Worm (Caenorhabditis elegans) whole organism, L1 larva: ENCODE results near the gene snx-13.

ENCODE experiments used
- C04F5.9 ChIP-seq: sonication (generic microtip); optimal IDR thresholded peaks from 2 replicates; lab custom pipeline; 2016; ENCODE audit warnings: missing genetic modification characterization, missing compliant biosample characterization
- alr-1 ChIP-seq: fragments of 200-800 bp; sonication (Bioruptor generic); optimal IDR thresholded peaks from 2 replicates; lab custom pipeline; 2018; ENCODE audit warnings: borderline replicate concordance, mild to moderate bottlenecking, missing genetic modification characterization, missing compliant biosample characterization
- ceh-8 ChIP-seq: fragments of 200-800 bp; sonication (Bioruptor generic); optimal IDR thresholded peaks from 2 replicates; lab custom pipeline; 2018; ENCODE audit warnings: mild to moderate bottlenecking, missing genetic modification characterization, moderate library complexity, missing compliant biosample characterization
- dpl-1 ChIP-seq, 3 experiments: fragments of 150-350 bp in 2 of 3; sonication (generic microtip) in 1 of 3; optimal IDR thresholded peaks; 2 replicates each; lab custom pipeline; 2014 to 2017; ENCODE audit warnings: missing biosample characterization in 3 of 3, missing genetic modification characterization in 3 of 3, missing genetic modification reagents in 3 of 3
- efl-1 ChIP-seq, 4 experiments: fragments of 150-350 bp; optimal IDR thresholded peaks in 3 of 4; peaks in 1 of 4; 1 replicate in 1 of 4; 2 replicates in 3 of 4; lab custom pipeline; 2014; ENCODE audit warnings: missing biosample characterization in 2 of 4, missing genetic modification characterization in 2 of 4, missing genetic modification reagents in 2 of 4
- ets-5 ChIP-seq: fragments of 200-800 bp; sonication (Bioruptor generic); IDR thresholded peaks from 2 replicates; pipeline ENCODE4 v1.3.6; 2022; ENCODE audit warnings: missing genetic modification characterization, missing compliant biosample characterization
- fkh-10 ChIP-seq: sonication (generic microtip); optimal IDR thresholded peaks from 2 replicates; lab custom pipeline; 2017; ENCODE audit warnings: missing biosample characterization, missing genetic modification reagents, missing genetic modification characterization
- fkh-4 ChIP-seq: sonication (generic microtip); optimal IDR thresholded peaks from 2 replicates; lab custom pipeline; 2016; ENCODE audit warnings: missing compliant biosample characterization, missing genetic modification characterization, borderline replicate concordance
- hlh-17 ChIP-seq: fragments of 200-800 bp; sonication (Bioruptor generic); optimal IDR thresholded peaks from 2 replicates; lab custom pipeline; 2018; ENCODE audit warnings: missing genetic modification characterization, mild to moderate bottlenecking, missing compliant biosample characterization, moderate library complexity, borderline replicate concordance
- irx-1 ChIP-seq: sonication (generic microtip); optimal IDR thresholded peaks from 2 replicates; lab custom pipeline; 2016; ENCODE audit warnings: missing genetic modification characterization, missing compliant biosample characterization
- jun-1 ChIP-seq: fragments of 150-350 bp; optimal IDR thresholded peaks from 2 replicates; lab custom pipeline; 2014; ENCODE audit warnings: missing biosample characterization, missing genetic modification reagents, missing genetic modification characterization
- lin-13 ChIP-seq: fragments of 150-350 bp; optimal IDR thresholded peaks from 2 replicates; lab custom pipeline; 2014; ENCODE audit warnings: missing biosample characterization, missing genetic modification reagents, missing genetic modification characterization
- lin-15B ChIP-seq: fragments of 150-350 bp; sonication (generic microtip); optimal IDR thresholded peaks from 3 replicates; lab custom pipeline; 2014; ENCODE audit warnings: missing biosample characterization, missing genetic modification characterization
- mab-9 ChIP-seq: fragments of 200-800 bp; sonication (Bioruptor generic); IDR thresholded peaks from 2 replicates; pipeline ENCODE4 v1.3.6; 2022; ENCODE audit warnings: missing genetic modification reagents, missing genetic modification characterization, missing compliant biosample characterization
- mdl-1 ChIP-seq, 2 experiments: fragments of 150-350 bp; optimal IDR thresholded peaks; 2 replicates each; lab custom pipeline; 2014 to 2017; ENCODE audit warnings: missing biosample characterization in 2 of 2, missing genetic modification characterization in 2 of 2, inconsistent platforms in 1 of 2
- mef-2 ChIP-seq: fragments of 150-350 bp; optimal IDR thresholded peaks from 2 replicates; lab custom pipeline; 2014; ENCODE audit warnings: missing biosample characterization, missing genetic modification characterization
- nhr-20 ChIP-seq: sonication (generic microtip); optimal IDR thresholded peaks from 2 replicates; lab custom pipeline; 2016; ENCODE audit warnings: mild to moderate bottlenecking, missing genetic modification characterization, missing compliant biosample characterization
- nhr-237 ChIP-seq: fragments of 150-350 bp; optimal IDR thresholded peaks from 2 replicates; lab custom pipeline; 2014; ENCODE audit warnings: missing biosample characterization, missing genetic modification characterization
- nhr-28 ChIP-seq: fragments of 150-350 bp; optimal IDR thresholded peaks from 2 replicates; lab custom pipeline; 2014; ENCODE audit warnings: missing biosample characterization, missing genetic modification characterization
- nhr-47 ChIP-seq: sonication (generic microtip); optimal IDR thresholded peaks from 2 replicates; lab custom pipeline; 2016; ENCODE audit warnings: mild to moderate bottlenecking, missing genetic modification characterization, moderate library complexity, missing compliant biosample characterization
- nhr-76 ChIP-seq: sonication (generic microtip); optimal IDR thresholded peaks from 2 replicates; lab custom pipeline; 2017; ENCODE audit warnings: missing biosample characterization, missing genetic modification characterization
- nhr-84 ChIP-seq: sonication (generic microtip); optimal IDR thresholded peaks from 2 replicates; lab custom pipeline; 2017; ENCODE audit warnings: missing biosample characterization, missing genetic modification characterization
- pag-3 ChIP-seq: sonication (generic microtip); optimal IDR thresholded peaks from 2 replicates; lab custom pipeline; 2017; ENCODE audit warnings: missing genetic modification characterization, mild to moderate bottlenecking, missing compliant biosample characterization, antibody characterized with exemption, borderline replicate concordance; ENCODE audit not compliant: insufficient read depth
- pax-3 ChIP-seq: fragments of 200-800 bp; sonication (Bioruptor generic); optimal IDR thresholded peaks from 2 replicates; lab custom pipeline; 2018; ENCODE audit warnings: mild to moderate bottlenecking, missing genetic modification characterization, moderate library complexity, missing compliant biosample characterization
- rnt-1 ChIP-seq: sonication (generic microtip); optimal IDR thresholded peaks from 2 replicates; lab custom pipeline; 2016; ENCODE audit warnings: mild to moderate bottlenecking, missing genetic modification characterization, moderate library complexity, missing compliant biosample characterization
- tlp-1 ChIP-seq: fragments of 150-350 bp; optimal IDR thresholded peaks from 2 replicates; lab custom pipeline; 2014; ENCODE audit warnings: missing biosample characterization, missing genetic modification characterization
- unc-30 ChIP-seq: sonication (generic microtip); optimal IDR thresholded peaks from 2 replicates; lab custom pipeline; 2017; ENCODE audit warnings: missing biosample characterization, missing genetic modification characterization
- unc-62 ChIP-seq: fragments of 150-350 bp; optimal IDR thresholded peaks from 2 replicates; lab custom pipeline; 2014; ENCODE audit warnings: missing biosample characterization, missing genetic modification reagents, missing genetic modification characterization
- vab-15 ChIP-seq: sonication (generic microtip); optimal IDR thresholded peaks from 2 replicates; lab custom pipeline; 2017; ENCODE audit warnings: missing genotype, mild to moderate bottlenecking, missing genetic modification characterization, missing compliant biosample characterization
- ztf-4 ChIP-seq: fragments of 150-350 bp; optimal IDR thresholded peaks from 2 replicates; lab custom pipeline; 2014; ENCODE audit warnings: missing biosample characterization, missing genetic modification characterization

snx-13 gene

ce11 chrIV:17118585-17118984, 31.3 kb upstream of the snx-13 start, which contains the start of gene uaf-2 (continued):
- TF ChIP-seq mab-9 (no peak), nhr-20 (tag; lab: Kevin White, UChicago) (peak; percentile 28), mdl-1 (tag; optimal IDR thresholded peaks at IDR 0.05; lab: Kevin White, UChicago) (peak in 1 of 2 experiments; percentile 17), irx-1 (tag; lab: Kevin White, UChicago) (no peak), rnt-1 (peak; percentile 60), unc-62 (GFP tag; lab: Kevin White, UChicago) (no peak), fkh-4 (tag; lab: Kevin White, UChicago) (no peak)

ce11 chrIV:17116821-17117220, 29.6 kb upstream of the snx-13 start:
- no peak for TF ChIP-seq fkh-10 (GFP tag; lab: Kevin White, UChicago)
- TF ChIP-seq ceh-8: peak; percentile 21

- TF ChIP-seq pax-3 (tag; lab: Kevin White, UChicago): no peak
- TF ChIP-seq tlp-1: no peak
- no peak for TF ChIP-seq lin-15B
- no peak for TF ChIP-seq mef-2 (tag; lab: Kevin White, UChicago)
- TF ChIP-seq nhr-20 (tag; lab: Kevin White, UChicago): no peak
- no peak for TF ChIP-seq nhr-84 (tag; lab: Kevin White, UChicago)
- TF ChIP-seq nhr-76: no peak
- TF ChIP-seq ztf-4 (tag; lab: Kevin White, UChicago): no peak
- no peak for TF ChIP-seq nhr-28 (tag; lab: Kevin White, UChicago)
- no peak for TF ChIP-seq hlh-17 (GFP tag; lab: Kevin White, UChicago)
- TF ChIP-seq jun-1 (tag; lab: Kevin White, UChicago): no peak
- no peak for TF ChIP-seq ets-5 (GFP tag; lab: Robert Waterston, UW)
- no peak for TF ChIP-seq vab-15 (tag; lab: Kevin White, UChicago)
- no peak for TF ChIP-seq C04F5.9 (tag; lab: Kevin White, UChicago)
- no peak for TF ChIP-seq fkh-4 (tag; lab: Kevin White, UChicago)
- no peak for TF ChIP-seq nhr-237 (tag; lab: Kevin White, UChicago)
- TF ChIP-seq, all 84 proteins: peak for 0
These were observed 29.1 kb upstream of the snx-13 start, which contains the start of gene cyn-13 for ce11 chrIV:17116345-17116744. cyn-13 (minus strand) TSS chrIV:17116657.

- TF ChIP-seq unc-30 (tag; lab: Kevin White, UChicago): no peak
- no peak for TF ChIP-seq fkh-10 (GFP tag; lab: Kevin White, UChicago)
- TF ChIP-seq unc-62 (GFP tag; lab: Kevin White, UChicago): no peak
- TF ChIP-seq dpl-1 (GFP tag; optimal IDR thresholded peaks at IDR 0.05; lab: Kevin White, UChicago): no peak
- no peak for TF ChIP-seq alr-1 (tag; lab: Kevin White, UChicago)
These were observed 24.6 kb upstream of the snx-13 start, which contains the start of gene Y116A8C.33 for ce11 chrIV:17111813-17112212. Y116A8C.33 (plus strand) TSS chrIV:17112113.

ce11 chrIV:17110882-17111281, 23.6 kb upstream of the snx-13 start, which contains the start of gene sfa-1:
sfa-1 (minus strand) TSS chrIV:17110982.
- TF ChIP-seq ceh-8 (no peak), efl-1 (optimal IDR thresholded peaks at IDR 0.05; lab: Kevin White, UChicago) (no peak), efl-1 (GFP tag; optimal IDR thresholded peaks at IDR 0.05 in 1 of 2; lab: Kevin White, UChicago) (peak in 1 of 2 experiments; percentile 78)

- TF ChIP-seq nhr-237 (tag; lab: Kevin White, UChicago) (no peak), pag-3 (tag; lab: Kevin White, UChicago) (no peak), lin-13 (GFP tag; lab: Kevin White, UChicago) (no peak), nhr-47 (tag; lab: Kevin White, UChicago) (no peak)
- TF ChIP-seq, all 84 proteins: peak for 0
These were observed 22.2 kb upstream of the snx-13 start for ce11 chrIV:17109436-17109835.
